Worm (Caenorhabditis elegans) whole organism, L4 larva: Measurements from ENCODE around the gene unc-34.

ENCODE experiments used
- mxl-3 ChIP-seq: fragments of 200-800 bp; sonication (Bioruptor generic); optimal IDR thresholded peaks from 2 replicates; lab custom pipeline; 2018; ENCODE audit warnings: mild to moderate bottlenecking, missing genetic modification characterization, missing compliant biosample characterization
- pqm-1 ChIP-seq: sonication (generic microtip); optimal IDR thresholded peaks from 2 replicates; lab custom pipeline; 2017; ENCODE audit warnings: missing biosample characterization, missing genetic modification characterization

- TF ChIP-seq mxl-3 (GFP tag; lab: Kevin White, UChicago), result no peak
- no peak for TF ChIP-seq pqm-1 (tag; lab: Kevin White, UChicago)
Observed at ce11 chrV:964739-965283, 17.7 kb upstream of the unc-34 start, which contains the start of gene sqv-6.
